Worm (Caenorhabditis elegans) whole organism, L4/young adult: ENCODE data around the gene zfp-2.

Experiments used
- W03F9.2 ChIP-seq: fragments of 150-350 bp; optimal IDR thresholded peaks from 2 replicates; lab custom pipeline; 2014; ENCODE audit warnings: missing biosample characterization, missing genetic modification characterization
- dao-5 ChIP-seq: sonication (generic microtip); optimal IDR thresholded peaks from 2 replicates; lab custom pipeline; 2016; ENCODE audit warnings: missing genotype, missing genetic modification characterization, moderate library complexity, missing compliant biosample characterization
- him-1 ChIP-seq: sonication (generic microtip); optimal IDR thresholded peaks from 2 replicates; lab custom pipeline; 2016; ENCODE audit warnings: missing genotype, missing genetic modification reagents, missing genetic modification characterization, missing compliant biosample characterization

- TF ChIP-seq him-1 (tag; lab: Kevin White, UChicago): no peak
- no peak for TF ChIP-seq W03F9.2 (tag; lab: Kevin White, UChicago)
- TF ChIP-seq dao-5 (tag; lab: Kevin White, UChicago): no peak
These were observed 38.7 kb upstream of the zfp-2 start, which contains the start of the genes sfxn-1.1 and AH6.3 for ce11 chrII:9518781-9519180.
